Worm (Caenorhabditis elegans) whole organism, young adult: Measurements from ENCODE around the gene T16D1.1.

Experiments used
- B0019.2 ChIP-seq: fragments of 200-800 bp; sonication (Bioruptor generic); conservative IDR thresholded peaks from 2 replicates; pipeline ENCODE4 v1.3.6; 2022; ENCODE audit warnings: missing genetic modification reagents, missing genetic modification characterization, missing compliant biosample characterization
- B0336.3 ChIP-seq: fragments of 200-800 bp; sonication (Bioruptor generic); IDR thresholded peaks from 2 replicates; pipeline ENCODE4 v1.3.6; 2022; ENCODE audit warnings: missing genetic modification characterization, missing compliant biosample characterization
- C17E4.6 ChIP-seq: fragments of 200-800 bp; sonication (Bioruptor generic); IDR thresholded peaks from 2 replicates; pipeline ENCODE4 v1.3.6; 2022; ENCODE audit warnings: missing genetic modification reagents, missing genetic modification characterization, missing compliant biosample characterization
- F10E7.11 ChIP-seq: sonication (generic microtip); optimal IDR thresholded peaks from 2 replicates; lab custom pipeline; 2017; ENCODE audit warnings: mild to moderate bottlenecking, missing genetic modification characterization, moderate library complexity, missing compliant biosample characterization
- F37B4.10 ChIP-seq: fragments of 200-800 bp; sonication (Bioruptor generic); IDR thresholded peaks from 2 replicates; pipeline ENCODE4 v1.3.6; 2022; ENCODE audit warnings: missing genetic modification characterization, missing compliant biosample characterization
- F39B2.1 ChIP-seq: fragments of 200-800 bp; sonication (Bioruptor generic); IDR thresholded peaks from 2 replicates; pipeline ENCODE4 v1.3.6; 2022; ENCODE audit warnings: missing genetic modification reagents, missing genetic modification characterization, missing compliant biosample characterization
- F52B5.7 ChIP-seq: sonication (generic microtip); optimal IDR thresholded peaks from 2 replicates; lab custom pipeline; 2016; ENCODE audit warnings: mild to moderate bottlenecking, missing genetic modification characterization, missing compliant biosample characterization
- F55B11.4 ChIP-seq: sonication (generic microtip); optimal IDR thresholded peaks from 2 replicates; lab custom pipeline; 2016; ENCODE audit warnings: missing compliant biosample characterization, missing genetic modification characterization, borderline replicate concordance; ENCODE audit not compliant: insufficient read depth
- F57C9.4 ChIP-seq: sonication (generic microtip); optimal IDR thresholded peaks from 2 replicates; lab custom pipeline; 2017; ENCODE audit warnings: mild to moderate bottlenecking, missing genetic modification characterization, missing compliant biosample characterization
- Y56A3A.18 ChIP-seq: fragments of 200-800 bp; sonication (Bioruptor generic); IDR thresholded peaks from 2 replicates; pipeline ENCODE4 v1.3.6; 2022; ENCODE audit warnings: missing genetic modification reagents, missing genetic modification characterization, missing compliant biosample characterization
- Y67H2A.10 ChIP-seq: fragments of 200-800 bp; sonication (Bioruptor generic); conservative IDR thresholded peaks from 2 replicates; pipeline ENCODE4 v1.3.6; 2022; ENCODE audit warnings: missing genetic modification reagents, missing genetic modification characterization, missing compliant biosample characterization
- akir-1 ChIP-seq: fragments of 200-800 bp; sonication (Bioruptor generic); optimal IDR thresholded peaks from 2 replicates; lab custom pipeline; 2018; ENCODE audit warnings: mild to moderate bottlenecking, missing genetic modification characterization, moderate library complexity, missing compliant biosample characterization
- aptf-3 ChIP-seq: fragments of 200-800 bp; sonication (Bioruptor generic); IDR thresholded peaks from 2 replicates; pipeline ENCODE4 v1.3.6; 2022; ENCODE audit warnings: missing genetic modification characterization, missing compliant biosample characterization
- atf-7 ChIP-seq: sonication (generic microtip); optimal IDR thresholded peaks from 2 replicates; lab custom pipeline; 2017; ENCODE audit warnings: mild to moderate bottlenecking, missing genetic modification characterization, missing compliant biosample characterization
- attf-5 ChIP-seq: fragments of 200-800 bp; sonication (Bioruptor generic); optimal IDR thresholded peaks from 2 replicates; lab custom pipeline; 2018; ENCODE audit warnings: mild to moderate bottlenecking, missing genetic modification characterization, missing compliant biosample characterization
- bed-1 ChIP-seq: fragments of 200-800 bp; sonication (Bioruptor generic); IDR thresholded peaks from 2 replicates; pipeline ENCODE4 v1.3.6; 2022; ENCODE audit warnings: missing genetic modification reagents, missing genetic modification characterization, missing compliant biosample characterization
- ccch-3 ChIP-seq: fragments of 200-800 bp; sonication (Bioruptor generic); optimal IDR thresholded peaks from 2 replicates; lab custom pipeline; 2018; ENCODE audit warnings: mild to moderate bottlenecking, missing genetic modification characterization, missing compliant biosample characterization
- cebp-1 ChIP-seq, 2 experiments: fragments of 200-800 bp in 1 of 2; sonication (Bioruptor generic) in 1 of 2; sonication (generic microtip) in 1 of 2; IDR thresholded peaks in 1 of 2; optimal IDR thresholded peaks in 1 of 2; 2 replicates each; pipeline versions ENCODE4 v1.3.6 to Lab custom; 2017 to 2022; ENCODE audit warnings: missing compliant biosample characterization in 2 of 2, missing genetic modification characterization in 2 of 2, mild to moderate bottlenecking in 1 of 2, missing genetic modification reagents in 1 of 2, moderate library complexity in 1 of 2
- ceh-100 ChIP-seq: fragments of 200-800 bp; sonication (Bioruptor generic); IDR thresholded peaks from 2 replicates; pipeline ENCODE4 v1.3.6; 2022; ENCODE audit warnings: missing genetic modification reagents, missing genetic modification characterization, missing compliant biosample characterization
- ceh-40 ChIP-seq: fragments of 200-800 bp; sonication (Bioruptor generic); IDR thresholded peaks from 2 replicates; pipeline ENCODE4 v1.3.6; 2022; ENCODE audit warnings: missing genetic modification characterization, missing compliant biosample characterization
- ekl-4 ChIP-seq: fragments of 200-800 bp; sonication (Bioruptor generic); IDR thresholded peaks from 2 replicates; pipeline ENCODE4 v1.3.6; 2022; ENCODE audit warnings: missing genetic modification reagents, missing genetic modification characterization, missing compliant biosample characterization
- ets-4 ChIP-seq: fragments of 200-800 bp; sonication (Bioruptor generic); optimal IDR thresholded peaks from 2 replicates; lab custom pipeline; 2018; ENCODE audit warnings: mild to moderate bottlenecking, missing genetic modification characterization, missing compliant biosample characterization
- him-1 ChIP-seq: sonication (generic microtip); optimal IDR thresholded peaks from 2 replicates; lab custom pipeline; 2016; ENCODE audit warnings: missing genotype, missing genetic modification reagents, missing genetic modification characterization, missing compliant biosample characterization
- hlh-12 ChIP-seq: sonication (generic microtip); optimal IDR thresholded peaks from 2 replicates; lab custom pipeline; 2016; ENCODE audit warnings: missing genetic modification characterization, missing compliant biosample characterization
- hmg-1.2 ChIP-seq: fragments of 200-800 bp; sonication (Bioruptor generic); IDR thresholded peaks from 2 replicates; pipeline ENCODE4 v1.3.6; 2022; ENCODE audit warnings: missing genetic modification reagents, missing genetic modification characterization, missing compliant biosample characterization
- lag-1 ChIP-seq: fragments of 200-800 bp; sonication (Bioruptor generic); IDR thresholded peaks from 2 replicates; pipeline ENCODE4 v1.3.6; 2022; ENCODE audit warnings: missing genetic modification reagents, missing genetic modification characterization, missing compliant biosample characterization
- let-526 ChIP-seq: fragments of 200-800 bp; sonication (Bioruptor generic); IDR thresholded peaks from 2 replicates; pipeline ENCODE4 v1.3.6; 2022; ENCODE audit warnings: missing genetic modification reagents, missing genetic modification characterization, missing compliant biosample characterization
- let-607 ChIP-seq, 2 experiments: fragments of 200-800 bp in 1 of 2; sonication (Bioruptor generic) in 1 of 2; sonication (generic microtip) in 1 of 2; optimal IDR thresholded peaks; 2 replicates each; lab custom pipeline; 2016 to 2018; ENCODE audit warnings: mild to moderate bottlenecking in 2 of 2, missing compliant biosample characterization in 2 of 2, missing genetic modification characterization in 2 of 2, moderate library complexity in 2 of 2, missing genotype in 1 of 2
- lin-40 ChIP-seq: sonication (generic microtip); optimal IDR thresholded peaks from 2 replicates; lab custom pipeline; 2016; ENCODE audit warnings: missing genetic modification characterization, mild to moderate bottlenecking, missing compliant biosample characterization, missing genotype, missing genetic modification reagents
- lin-54 ChIP-seq: fragments of 200-800 bp; sonication (Bioruptor generic); optimal IDR thresholded peaks from 2 replicates; lab custom pipeline; 2018; ENCODE audit warnings: mild to moderate bottlenecking, missing genetic modification characterization, missing compliant biosample characterization
- lsy-27 ChIP-seq: sonication (generic microtip); optimal IDR thresholded peaks from 2 replicates; lab custom pipeline; 2017; ENCODE audit warnings: missing genetic modification characterization, mild to moderate bottlenecking, missing compliant biosample characterization, antibody characterized with exemption, missing genotype, borderline replicate concordance; ENCODE audit not compliant: insufficient read depth
- madf-10 ChIP-seq: sonication (generic microtip); optimal IDR thresholded peaks from 2 replicates; lab custom pipeline; 2016; ENCODE audit warnings: mild to moderate bottlenecking, missing genetic modification characterization, missing compliant biosample characterization
- madf-6 ChIP-seq: fragments of 200-800 bp; sonication (Bioruptor generic); IDR thresholded peaks from 2 replicates; pipeline ENCODE4 v1.3.6; 2022; ENCODE audit warnings: missing genetic modification reagents, missing genetic modification characterization, missing compliant biosample characterization
- nhr-179 ChIP-seq: sonication (generic microtip); optimal IDR thresholded peaks from 2 replicates; lab custom pipeline; 2016; ENCODE audit warnings: mild to moderate bottlenecking, missing genetic modification characterization, missing compliant biosample characterization
- nhr-80 ChIP-seq: sonication (generic microtip); optimal IDR thresholded peaks from 2 replicates; lab custom pipeline; 2016; ENCODE audit warnings: missing genetic modification characterization, missing compliant biosample characterization
- pha-4 ChIP-seq: fragments of 150-350 bp; sonication (generic microtip); optimal IDR thresholded peaks from 2 replicates; lab custom pipeline; 2014; ENCODE audit warnings: missing biosample characterization, missing genetic modification reagents, missing genetic modification characterization
- rpc-1 ChIP-seq, 2 experiments: fragments of 150-350 bp in 1 of 2; sonication (generic microtip) in 1 of 2; optimal IDR thresholded peaks; 2 replicates each; lab custom pipeline; 2014 to 2018; ENCODE audit warnings: missing biosample characterization in 1 of 2, missing genetic modification characterization in 1 of 2, missing genetic modification reagents in 1 of 2, missing genotype in 1 of 2
- sdz-38 ChIP-seq: sonication (generic microtip); optimal IDR thresholded peaks from 2 replicates; lab custom pipeline; 2016; ENCODE audit warnings: missing genotype, missing genetic modification characterization, missing compliant biosample characterization
- snpc-1.1 ChIP-seq: sonication (generic microtip); optimal IDR thresholded peaks from 2 replicates; lab custom pipeline; 2017; ENCODE audit warnings: missing genetic modification characterization, mild to moderate bottlenecking, missing compliant biosample characterization, antibody characterized with exemption, moderate library complexity, missing genotype, missing genetic modification reagents; ENCODE audit not compliant: insufficient read depth
- snpc-4 ChIP-seq, 5 experiments: fragments of 150-350 bp in 1 of 5; sonication (generic microtip) in 4 of 5; optimal IDR thresholded peaks; 2 replicates each; lab custom pipeline; 2014 to 2018; ENCODE audit warnings: missing genetic modification characterization in 5 of 5, missing biosample characterization in 3 of 5, antibody characterized with exemption in 2 of 5, mild to moderate bottlenecking in 2 of 5, missing compliant biosample characterization in 2 of 5, missing genotype in 2 of 5, moderate library complexity in 2 of 5, missing genetic modification reagents in 1 of 5
- tbp1 ChIP-seq: fragments of 200-800 bp; sonication (Bioruptor generic); optimal IDR thresholded peaks from 2 replicates; lab custom pipeline; 2018; ENCODE audit warnings: mild to moderate bottlenecking, missing genetic modification characterization, missing compliant biosample characterization
- ztf-25 ChIP-seq: fragments of 200-800 bp; sonication (Bioruptor generic); IDR thresholded peaks from 2 replicates; pipeline ENCODE4 v1.3.6; 2022; ENCODE audit warnings: missing genetic modification reagents, missing genetic modification characterization, missing compliant biosample characterization
- ztf-26 ChIP-seq: sonication (generic microtip); optimal IDR thresholded peaks from 2 replicates; lab custom pipeline; 2017; ENCODE audit warnings: missing genetic modification characterization, missing compliant biosample characterization

The T16D1.1 gene

ce11 chrII:5202930-5203329 is 38.5 kb downstream of the T16D1.1 start, which contains the start of gene ampd-1:
Gene ampd-1 (plus strand): TSS chrII:5203322.
- TF ChIP-seq let-607 (tag; optimal IDR thresholded peaks at IDR 0.05; lab: Kevin White, UChicago): no peak
- peak; percentile 44; the same call in 1 of the 2 replicates for TF ChIP-seq cebp-1 (GFP tag; IDR thresholded peaks at IDR 0.05; lab: Robert Waterston, UW)
- peak; percentile 64 for TF ChIP-seq cebp-1 (tag; optimal IDR thresholded peaks at IDR 0.05; lab: Kevin White, UChicago)
- TF ChIP-seq tbp1 (GFP tag; lab: Kevin White, UChicago): no peak
- no peak for TF ChIP-seq Y56A3A.18 (GFP tag; lab: Robert Waterston, UW)
- no peak for TF ChIP-seq ccch-3
- TF ChIP-seq B0019.2 (GFP tag; lab: Robert Waterston, UW): no peak
- no peak for TF ChIP-seq madf-10 (tag; lab: Kevin White, UChicago)
- no peak for TF ChIP-seq hmg-1.2 (GFP tag; lab: Robert Waterston, UW)
- peak; percentile 47 for TF ChIP-seq nhr-80 (tag; lab: Kevin White, UChicago)

ce11 chrII:5201922-5202562 is 39.4 kb downstream of the T16D1.1 start:
- TF ChIP-seq nhr-179 (tag; lab: Kevin White, UChicago) (no peak), F55B11.4 (no peak), hlh-12 (tag; lab: Kevin White, UChicago) (no peak), C17E4.6 (GFP tag; lab: Robert Waterston, UW) (no peak), ztf-25 (no peak), ztf-26 (tag; lab: Kevin White, UChicago) (no peak), pha-4 (tag; lab: Kevin White, UChicago) (no peak), ceh-40 (GFP tag; lab: Robert Waterston, UW) (no peak), let-526 (GFP tag; lab: Robert Waterston, UW) (no peak), F52B5.7 (tag; lab: Kevin White, UChicago) (no peak), F57C9.4 (tag; lab: Kevin White, UChicago) (no peak), Y56A3A.18 (GFP tag; lab: Robert Waterston, UW) (no peak), snpc-1.1 (tag; lab: Kevin White, UChicago) (no peak), sdz-38 (tag; lab: Kevin White, UChicago) (no peak), B0019.2 (GFP tag; lab: Robert Waterston, UW) (no peak), nhr-80 (tag; lab: Kevin White, UChicago) (peak; percentile 96), let-607 (tag; optimal IDR thresholded peaks at IDR 0.05; lab: Kevin White, UChicago) (peak; percentile 21 to 73), lag-1 (no peak), Y67H2A.10 (no peak), atf-7 (peak; percentile 84), ets-4 (GFP tag; lab: Kevin White, UChicago) (peak; percentile 39), F10E7.11 (tag; lab: Kevin White, UChicago) (no peak), F39B2.1 (GFP tag; lab: Robert Waterston, UW) (no peak), madf-6 (GFP tag; lab: Robert Waterston, UW) (no peak), B0336.3 (GFP tag; lab: Robert Waterston, UW) (peak; percentile 45; the same call in 1 of the 2 replicates), snpc-4 (GFP tag; optimal IDR thresholded peaks at IDR 0.05; lab: Kevin White, UChicago) (no peak), snpc-4 (tag; optimal IDR thresholded peaks at IDR 0.05; lab: Kevin White, UChicago) (peak in 1 of 4 experiments; percentile 23), cebp-1 (GFP tag; IDR thresholded peaks at IDR 0.05; lab: Robert Waterston, UW) (no peak), cebp-1 (tag; optimal IDR thresholded peaks at IDR 0.05; lab: Kevin White, UChicago) (peak; percentile 48), rpc-1 (optimal IDR thresholded peaks at IDR 0.05; lab: Kevin White, UChicago) (no peak), rpc-1 (tag; optimal IDR thresholded peaks at IDR 0.05; lab: Kevin White, UChicago) (no peak), F37B4.10 (no peak), ceh-100 (GFP tag; lab: Robert Waterston, UW) (no peak), him-1 (no peak), akir-1 (GFP tag; lab: Kevin White, UChicago) (no peak), ekl-4 (GFP tag; lab: Robert Waterston, UW) (no peak), tbp1 (GFP tag; lab: Kevin White, UChicago) (peak; percentile 40), bed-1 (GFP tag; lab: Robert Waterston, UW) (no peak), lin-40 (tag; lab: Kevin White, UChicago) (peak; percentile 56), attf-5 (GFP tag; lab: Kevin White, UChicago) (no peak), lin-54 (GFP tag; lab: Kevin White, UChicago) (no peak), aptf-3 (no peak), lsy-27 (tag; lab: Kevin White, UChicago) (no peak)
